Fruit fly (Drosophila melanogaster) whole organism: ENCODE measurements around the gene Pburs.

ENCODE experiments used
- CG8478 ChIP-seq: fragments of >200 bp; optimal IDR thresholded peaks from 2 replicates; lab custom pipeline; 2018; ENCODE audit warnings: inconsistent platforms
- Dll ChIP-seq: fragments of >200 bp; optimal IDR thresholded peaks from 2 replicates; lab custom pipeline; 2017
- pan ChIP-seq: fragments of >200 bp; optimal IDR thresholded peaks from 2 replicates; lab custom pipeline; 2017
- psq ChIP-seq: fragments of >200 bp; optimal IDR thresholded peaks from 2 replicates; lab custom pipeline; 2017
- usp ChIP-seq: fragments of >200 bp; optimal IDR thresholded peaks from 2 replicates; lab custom pipeline; 2017; ENCODE audit warnings: missing biosample characterization, missing genetic modification characterization, mixed read lengths

DNA sequence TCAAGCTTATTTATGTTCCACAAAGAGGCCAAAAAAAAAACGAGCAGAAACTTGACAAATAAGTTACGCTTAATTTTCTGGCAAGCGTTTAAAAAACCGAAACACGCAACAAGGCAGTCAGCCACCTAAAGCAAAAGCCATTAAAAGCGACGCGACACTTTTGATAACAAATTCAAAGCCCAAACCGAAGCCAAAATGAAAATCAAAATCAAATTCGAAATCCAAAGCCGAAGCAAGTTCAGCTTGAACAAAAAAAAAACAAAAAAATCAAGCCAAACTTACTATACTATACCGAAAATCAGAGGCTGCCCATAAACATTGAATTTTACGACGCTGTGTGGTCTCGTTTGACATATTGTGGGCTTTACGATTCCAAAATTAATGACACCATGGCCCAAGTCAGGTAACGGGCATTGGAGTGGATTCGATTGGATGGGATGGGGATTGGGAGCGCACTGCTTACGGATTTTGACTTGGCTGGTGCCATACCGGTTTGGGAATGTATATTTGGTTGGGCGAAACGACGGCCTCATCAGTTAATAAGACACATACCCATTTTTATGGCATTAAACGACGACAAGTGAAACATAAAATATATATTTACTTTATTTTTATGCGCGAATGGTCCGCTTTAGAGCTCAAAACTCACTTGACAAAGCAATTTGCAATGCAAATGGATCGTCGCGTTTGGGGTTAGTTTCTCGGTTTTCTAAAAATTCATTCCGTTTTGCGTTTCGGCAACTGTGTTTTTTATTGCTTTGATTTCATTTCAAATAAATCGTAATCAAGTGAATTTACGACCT, 5.1 kb upstream of the Pburs start:
- no peak for TF ChIP-seq Dll (lab: Kevin White, UChicago)
- no peak for TF ChIP-seq CG8478 (lab: Kevin White, UChicago)
- no peak for TF ChIP-seq usp (GFP tag; lab: Kevin White, UChicago)
- TF ChIP-seq psq (lab: Kevin White, UChicago) = no peak
- no peak for TF ChIP-seq pan (lab: Kevin White, UChicago)
